Worm (Caenorhabditis elegans): ENCODE results near the gene subs-4.

Gene subs-4

DNA sequence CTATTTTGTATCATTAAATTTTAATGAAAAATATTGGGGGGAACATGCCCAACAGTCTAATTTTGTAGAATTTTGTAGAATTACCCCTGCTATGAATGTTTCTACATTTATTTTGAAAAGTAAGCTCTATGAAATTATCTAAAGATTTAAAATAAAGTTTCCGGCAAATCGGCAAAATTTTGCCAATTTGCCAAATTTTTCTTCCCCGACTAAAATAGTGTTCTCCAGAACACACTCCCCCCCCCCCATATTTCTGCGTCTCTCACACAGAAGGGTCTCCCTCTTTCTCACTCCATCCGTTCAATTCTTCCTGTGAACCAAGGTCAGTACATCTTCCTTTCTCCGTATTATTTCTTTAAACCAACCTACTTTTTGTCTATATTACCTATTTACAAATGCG lies 23.0 kb downstream of the subs-4 start, which contains the start of gene Y47D3B.4:
Gene Y47D3B.4, plus strand, starts transcription at position 301 of the 400 bp plus-strand sequence.
- no peak for TF ChIP-seq nhr-237 (tag; optimal IDR thresholded peaks at IDR 0.05)
- TF ChIP-seq ceh-39 (tag; optimal IDR thresholded peaks at IDR 0.05) = no peak
- TF ChIP-seq unc-39 (tag; optimal IDR thresholded peaks at IDR 0.05) = no peak
- no peak for TF ChIP-seq ces-1 (GFP tag; optimal IDR thresholded peaks at IDR 0.05)
- no peak for TF ChIP-seq drap-1 (GFP tag; optimal IDR thresholded peaks at IDR 0.05)
- no peak for TF ChIP-seq cnd-1 (tag; optimal IDR thresholded peaks at IDR 0.05)
- no peak for TF ChIP-seq unc-120 (tag; optimal IDR thresholded peaks at IDR 0.05; ENCODE audit: poor library complexity, severe bottlenecking)
- TF ChIP-seq unc-62 (GFP tag; optimal IDR thresholded peaks at IDR 0.05) = no peak
- TF ChIP-seq zip-8 (tag; optimal IDR thresholded peaks at IDR 0.05) = no peak

DNA sequence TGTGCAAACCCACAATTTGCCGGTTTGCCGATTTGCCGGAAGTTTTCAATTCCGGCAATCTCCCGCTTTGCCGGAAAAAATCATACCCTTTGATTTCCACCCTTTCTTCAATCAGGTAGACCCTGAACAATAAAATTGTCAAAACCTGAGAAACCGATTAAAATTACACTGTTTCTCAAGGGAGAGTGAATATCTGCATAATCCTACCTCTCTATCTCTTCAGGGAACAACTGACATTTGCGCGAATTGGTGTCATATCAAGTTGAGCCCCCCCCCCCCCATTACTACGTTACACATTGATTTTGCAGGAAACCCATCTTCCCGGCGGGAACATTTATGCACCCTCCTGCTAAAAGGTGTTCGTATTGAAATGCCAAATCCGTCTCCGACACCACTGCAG lies 28.4 kb downstream of the subs-4 start, which contains the start of gene twk-31:
Gene twk-31, plus strand, starts transcription at position 301 of the 400 bp plus-strand sequence.
- no peak for TF ChIP-seq blmp-1 (tag; optimal IDR thresholded peaks at IDR 0.05)
- peak; percentile 1 for TF ChIP-seq unc-62 (GFP tag; optimal IDR thresholded peaks at IDR 0.05)
- TF ChIP-seq unc-120 (tag; optimal IDR thresholded peaks at IDR 0.05; ENCODE audit: poor library complexity, severe bottlenecking) = peak; percentile 30
- peak; percentile 85 for TF ChIP-seq hlh-1 (tag; optimal IDR thresholded peaks at IDR 0.05)

DNA sequence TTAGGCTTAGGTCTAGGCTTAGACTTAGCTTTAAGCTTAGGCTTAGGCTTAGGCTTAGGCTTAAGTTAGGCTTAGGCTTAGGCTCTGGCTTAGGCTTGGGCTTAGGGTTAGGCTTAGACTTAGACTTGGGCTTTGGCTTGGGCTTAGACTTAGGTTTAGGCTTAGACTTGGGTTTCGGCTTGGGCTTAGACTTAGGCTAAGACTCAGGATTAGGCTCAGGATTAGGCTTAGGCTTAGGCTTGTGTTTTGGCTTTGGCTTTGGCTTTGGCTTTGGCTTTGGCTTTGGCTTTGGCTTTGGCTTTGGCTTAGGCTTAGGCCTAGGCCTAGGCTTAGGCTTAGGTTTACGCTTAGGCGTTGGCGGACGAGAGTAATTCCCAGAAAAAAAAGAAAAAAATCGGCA lies 37.5 kb downstream of the subs-4 start:
- TF ChIP-seq elt-3 (tag; optimal IDR thresholded peaks at IDR 0.05) = no peak
- no peak for TF ChIP-seq mep-1 (tag; optimal IDR thresholded peaks at IDR 0.05)
- no peak for TF ChIP-seq mls-2 (tag; optimal IDR thresholded peaks at IDR 0.05)

DNA sequence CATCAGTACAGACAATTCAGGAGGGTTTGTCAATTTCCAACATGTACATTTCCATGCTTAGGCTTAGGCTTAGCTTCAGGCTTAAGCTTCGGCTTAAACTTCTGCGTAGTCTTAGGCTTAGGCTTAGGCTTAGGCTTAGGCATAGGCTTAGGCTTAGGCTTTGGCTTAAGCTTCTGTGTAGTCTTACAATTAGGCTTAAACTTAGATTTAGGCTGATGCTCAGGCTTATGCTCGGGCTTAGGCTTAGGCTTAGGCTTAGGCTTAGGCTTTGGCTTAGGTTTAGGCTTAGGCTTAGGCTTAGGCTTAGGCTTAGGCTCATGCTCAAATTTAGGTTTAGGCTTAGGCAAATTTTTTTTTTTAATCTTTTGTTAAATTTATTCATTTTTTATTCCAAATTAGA lies 42.8 kb downstream of the subs-4 start:
- TF ChIP-seq drap-1 (GFP tag; optimal IDR thresholded peaks at IDR 0.05) (no peak), hlh-1 (tag; optimal IDR thresholded peaks at IDR 0.05) (no peak), bed-3 (GFP tag; optimal IDR thresholded peaks at IDR 0.05) (no peak), zip-8 (tag; optimal IDR thresholded peaks at IDR 0.05) (no peak), ceh-43 (GFP tag; optimal IDR thresholded peaks at IDR 0.05) (no peak), unc-120 (tag; optimal IDR thresholded peaks at IDR 0.05; ENCODE audit: poor library complexity, severe bottlenecking) (no peak), ceh-39 (tag; optimal IDR thresholded peaks at IDR 0.05) (no peak), lin-32 (GFP tag; optimal IDR thresholded peaks at IDR 0.05) (no peak), flh-1 (GFP tag; optimal IDR thresholded peaks at IDR 0.05) (no peak), blmp-1 (tag; optimal IDR thresholded peaks at IDR 0.05) (no peak), mep-1 (tag; optimal IDR thresholded peaks at IDR 0.05) (no peak), cnd-1 (tag; optimal IDR thresholded peaks at IDR 0.05) (no peak), unc-62 (GFP tag; optimal IDR thresholded peaks at IDR 0.05) (no peak)

DNA sequence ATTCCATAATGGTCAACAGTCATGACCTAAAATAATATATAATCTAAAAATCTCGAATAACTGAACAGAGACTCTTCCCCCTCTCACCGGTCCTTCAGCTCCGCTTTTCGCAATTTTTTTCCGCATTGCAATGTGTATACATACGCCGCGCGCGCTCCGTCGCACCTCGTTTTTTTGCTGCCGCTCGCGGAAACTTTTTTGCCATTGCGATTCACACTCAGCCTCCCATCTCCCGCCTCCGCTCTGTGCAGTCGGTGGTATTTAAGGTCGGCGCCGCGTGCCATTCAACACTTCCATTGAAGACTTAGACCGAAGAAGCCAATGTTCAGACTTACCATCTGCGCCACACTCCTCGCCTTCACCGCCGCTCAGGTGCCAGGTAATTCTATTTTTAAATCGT lies 44.9 kb downstream of the subs-4 start, which contains the start of gene idpc-1:
Gene idpc-1, plus strand, starts transcription at position 301 of the 400 bp plus-strand sequence.
- TF ChIP-seq cnd-1 (tag; optimal IDR thresholded peaks at IDR 0.05) (no peak), hlh-1 (tag; optimal IDR thresholded peaks at IDR 0.05) (no peak), snpc-4 (tag; optimal IDR thresholded peaks at IDR 0.05) (no peak), unc-39 (tag; optimal IDR thresholded peaks at IDR 0.05) (no peak), bed-3 (GFP tag; optimal IDR thresholded peaks at IDR 0.05) (no peak), elt-1 (tag; optimal IDR thresholded peaks at IDR 0.05; ENCODE audit: borderline replicate concordance, insufficient read depth) (no peak), nhr-12 (tag; optimal IDR thresholded peaks at IDR 0.05) (no peak), pha-4 (tag; optimal IDR thresholded peaks at IDR 0.05) (no peak), elt-3 (tag; optimal IDR thresholded peaks at IDR 0.05) (no peak), drap-1 (GFP tag; optimal IDR thresholded peaks at IDR 0.05) (no peak), sptf-1 (tag; optimal IDR thresholded peaks at IDR 0.05) (no peak), nhr-2 (tag; optimal IDR thresholded peaks at IDR 0.05) (no peak), nhr-76 (tag; optimal IDR thresholded peaks at IDR 0.05) (no peak), unc-62 (GFP tag; optimal IDR thresholded peaks at IDR 0.05) (no peak), zip-8 (tag; optimal IDR thresholded peaks at IDR 0.05) (no peak), lin-13 (tag; optimal IDR thresholded peaks at IDR 0.05) (no peak), unc-120 (tag; optimal IDR thresholded peaks at IDR 0.05; ENCODE audit: poor library complexity, severe bottlenecking) (no peak), nhr-237 (tag; optimal IDR thresholded peaks at IDR 0.05) (no peak), blmp-1 (tag; optimal IDR thresholded peaks at IDR 0.05) (no peak)

DNA sequence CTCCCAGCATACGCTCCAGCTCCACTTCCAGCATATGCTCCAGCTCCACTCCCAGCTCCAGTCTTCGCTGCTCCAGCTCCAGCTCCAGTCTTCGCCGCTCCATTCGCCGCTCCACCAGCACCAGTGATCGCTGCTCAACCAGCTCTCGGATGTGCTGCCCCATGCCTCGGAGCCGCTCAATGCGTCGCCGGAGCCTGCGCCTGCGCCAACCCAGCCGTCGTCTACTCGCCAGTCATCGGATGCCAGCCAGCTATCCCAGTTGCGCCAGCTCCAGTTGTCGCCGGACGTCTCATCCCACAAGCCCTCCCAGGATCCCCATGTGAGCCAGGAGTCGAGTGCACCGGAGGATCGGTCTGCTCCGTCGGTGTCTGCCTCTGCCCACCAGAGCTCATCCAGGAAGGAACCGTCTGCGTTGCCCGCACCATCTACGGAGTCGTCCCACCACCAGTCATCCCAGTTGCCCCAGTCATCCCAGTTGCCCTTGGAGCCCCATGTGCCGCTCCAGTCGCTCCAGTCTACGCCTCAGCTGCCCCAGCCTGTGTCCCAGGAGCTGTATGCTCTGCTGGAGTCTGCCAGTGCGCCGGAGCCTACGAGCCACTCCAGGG lies 45.6 kb downstream of the subs-4 start:
- no peak for TF ChIP-seq ces-1 (GFP tag; optimal IDR thresholded peaks at IDR 0.05)
- no peak for TF ChIP-seq snpc-4 (tag; optimal IDR thresholded peaks at IDR 0.05)
- no peak for TF ChIP-seq lsy-2 (tag; optimal IDR thresholded peaks at IDR 0.05)
- TF ChIP-seq tbx-8 (GFP tag; optimal IDR thresholded peaks at IDR 0.05) = no peak
- TF ChIP-seq blmp-1 (tag; optimal IDR thresholded peaks at IDR 0.05) = no peak
- TF ChIP-seq mep-1 (tag; optimal IDR thresholded peaks at IDR 0.05) = no peak
- TF ChIP-seq ceh-39 (tag; optimal IDR thresholded peaks at IDR 0.05) = no peak
- TF ChIP-seq mab-5 (tag; optimal IDR thresholded peaks at IDR 0.05) = no peak
- no peak for TF ChIP-seq bed-3 (GFP tag; optimal IDR thresholded peaks at IDR 0.05)
- TF ChIP-seq sptf-1 (tag; optimal IDR thresholded peaks at IDR 0.05) = no peak
- no peak for TF ChIP-seq nhr-76 (tag; optimal IDR thresholded peaks at IDR 0.05)
- no peak for TF ChIP-seq drap-1 (GFP tag; optimal IDR thresholded peaks at IDR 0.05)

Measured in whole organism, mixed stage, embryonic.